Fruit fly (Drosophila melanogaster): ENCODE measurements around the gene CG14907.

CG14907 gene

DNA sequence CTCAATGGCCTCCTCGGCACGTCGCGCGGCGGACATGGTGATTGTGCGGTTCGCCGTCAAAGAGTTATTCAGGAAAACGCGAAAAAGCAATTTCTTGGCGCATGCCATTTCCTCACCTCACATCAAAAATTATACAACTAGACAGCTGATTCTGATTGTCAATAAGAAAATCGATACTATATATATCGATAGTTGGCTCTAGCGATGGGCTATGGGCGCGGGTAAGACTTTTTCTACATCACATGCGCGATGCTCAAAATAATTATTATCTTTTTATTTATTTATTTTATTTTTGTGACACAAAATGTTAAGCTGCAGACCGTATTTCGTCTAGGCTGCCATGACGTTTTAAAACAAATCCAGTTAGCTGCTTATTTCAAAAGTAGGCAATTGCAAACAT, 37.9 kb downstream of the CG14907 start, which contains the start of gene CG10340 (continued):
- TF ChIP-seq gsb-n (tag; optimal IDR thresholded peaks at IDR 0.05) (no peak), Vsx1 (GFP tag; optimal IDR thresholded peaks at IDR 0.05) (no peak), CG30431 (GFP tag; optimal IDR thresholded peaks at IDR 0.05) (no peak), onecut (GFP tag; IDR thresholded peaks at IDR 0.05) (peak; percentile 71), nmo (GFP tag; optimal IDR thresholded peaks at IDR 0.05) (peak; percentile 49), Atf-2 (GFP tag; optimal IDR thresholded peaks at IDR 0.05) (no peak), en (GFP tag; optimal IDR thresholded peaks at IDR 0.05) (no peak), CG2712 (tag; optimal IDR thresholded peaks at IDR 0.05) (no peak), Dip2 (GFP tag; IDR thresholded peaks at IDR 0.05) (no peak), Sox102F (GFP tag; optimal IDR thresholded peaks at IDR 0.05) (no peak), Sry-β (GFP tag; optimal IDR thresholded peaks at IDR 0.05) (no peak), ap (GFP tag; IDR thresholded peaks at IDR 0.05) (no peak), CkIIα-i1 (GFP tag; IDR thresholded peaks at IDR 0.05) (no peak), ttk (GFP tag; IDR thresholded peaks at IDR 0.05) (no peak), E2f1 (GFP tag; IDR thresholded peaks at IDR 0.05) (no peak), Sry-δ (GFP tag; optimal IDR thresholded peaks at IDR 0.05) (peak; percentile 81), CG10209 (GFP tag; optimal IDR thresholded peaks at IDR 0.05) (no peak), CG2116 (GFP tag; optimal IDR thresholded peaks at IDR 0.05) (peak; percentile 60), toy (GFP tag; IDR thresholded peaks at IDR 0.05) (no peak), CG10462 (GFP tag; optimal IDR thresholded peaks at IDR 0.05) (no peak), h (optimal IDR thresholded peaks at IDR 0.05) (no peak), cato (GFP tag; optimal IDR thresholded peaks at IDR 0.05; ENCODE audit: borderline replicate concordance) (no peak), sim (GFP tag; IDR thresholded peaks at IDR 0.05) (no peak), vnd (GFP tag; IDR thresholded peaks at IDR 0.05; ENCODE audit: partially characterized antibody) (peak; percentile 72; the same call in 2 of the 3 replicates), CG5245 (GFP tag; optimal IDR thresholded peaks at IDR 0.05) (no peak), Chrac-16 (GFP tag; optimal IDR thresholded peaks at IDR 0.05) (no peak), CG11696 (GFP tag; IDR thresholded peaks at IDR 0.05) (no peak), sens-2 (GFP tag; IDR thresholded peaks at IDR 0.05) (no peak), CG34422 (GFP tag; IDR thresholded peaks at IDR 0.05) (0 out of 3 replicates have a peak, but pooled peaks have one; percentile 30), CG8478 (optimal IDR thresholded peaks at IDR 0.05) (no peak), seq (GFP tag; IDR thresholded peaks at IDR 0.05) (no peak), Hsf (GFP tag; optimal IDR thresholded peaks at IDR 0.05) (no peak), CG16815 (GFP tag; optimal IDR thresholded peaks at IDR 0.05) (no peak), CG12391 (tag; optimal IDR thresholded peaks at IDR 0.05) (peak; percentile 11), CG9932 (GFP tag; IDR thresholded peaks at IDR 0.05) (no peak; the same call in 1 of the 2 replicates), Hmx (GFP tag; optimal IDR thresholded peaks at IDR 0.05) (no peak), Awh (GFP tag; IDR thresholded peaks at IDR 0.05) (no peak), hbn (GFP tag; IDR thresholded peaks at IDR 0.05; ENCODE audit: partially characterized antibody) (peak; percentile 79), slbo (GFP tag; IDR thresholded peaks at IDR 0.05) (peak; percentile 45; the same call in 1 of the 2 replicates), CG15514 (GFP tag; optimal IDR thresholded peaks at IDR 0.05) (peak; percentile 38), Abd-B (GFP tag; optimal IDR thresholded peaks at IDR 0.05) (peak; percentile 19), bbx (GFP tag; IDR thresholded peaks at IDR 0.05; ENCODE audit: partially characterized antibody) (peak; percentile 85), CG3995 (GFP tag; optimal IDR thresholded peaks at IDR 0.05) (peak; percentile 60), kni (GFP tag; optimal IDR thresholded peaks at IDR 0.05) (no peak), dm (GFP tag; optimal IDR thresholded peaks at IDR 0.05) (peak; percentile 41), NFAT (GFP tag; IDR thresholded peaks at IDR 0.05) (no peak), CG10321 (GFP tag; IDR thresholded peaks at IDR 0.05) (no peak), dpn (GFP tag; optimal IDR thresholded peaks at IDR 0.05) (no peak), pho (GFP tag; optimal IDR thresholded peaks at IDR 0.05) (no peak), CG1529 (GFP tag; optimal IDR thresholded peaks at IDR 0.05) (no peak), CG8359 (GFP tag; optimal IDR thresholded peaks at IDR 0.05; ENCODE audit: borderline replicate concordance) (no peak), kay (GFP tag; optimal IDR thresholded peaks at IDR 0.05) (no peak), Dll (GFP tag; IDR thresholded peaks at IDR 0.05; ENCODE audit: partially characterized antibody) (peak; percentile 87)

Measured in whole organism, embryonic.